Fruit fly (Drosophila melanogaster): Measurements from ENCODE around the gene LysP.

DNA sequence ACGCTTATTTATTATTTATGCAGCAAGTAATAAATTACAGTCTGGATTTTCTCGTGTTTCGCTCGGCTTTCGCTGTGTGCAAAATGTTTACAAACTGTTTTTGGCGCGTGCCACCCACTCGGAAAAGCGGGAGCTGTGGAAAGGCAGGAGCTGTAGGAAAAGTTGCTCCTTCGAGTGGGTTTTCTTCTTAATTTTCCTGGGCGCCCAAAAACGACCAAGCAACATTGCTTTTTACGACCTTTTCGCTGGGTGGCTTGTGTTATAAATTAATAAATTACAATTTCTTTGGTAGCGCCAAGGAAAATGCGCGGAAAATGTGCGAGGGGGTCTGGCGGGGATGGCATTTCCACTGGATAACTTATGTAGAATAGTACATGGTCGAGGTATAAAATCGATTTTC is 42.0 kb downstream of the LysP start:
- TF ChIP-seq HLH106 (tag; optimal IDR thresholded peaks at IDR 0.05) = no peak
- TF ChIP-seq brk (GFP tag; optimal IDR thresholded peaks at IDR 0.05) = no peak
- no peak for TF ChIP-seq lola (GFP tag; optimal IDR thresholded peaks at IDR 0.05)
- no peak for TF ChIP-seq OdsH (GFP tag; optimal IDR thresholded peaks at IDR 0.05)
- no peak for TF ChIP-seq Abd-B (GFP tag; optimal IDR thresholded peaks at IDR 0.05)
- no peak for TF ChIP-seq sv (GFP tag; optimal IDR thresholded peaks at IDR 0.05)
- TF ChIP-seq N (GFP tag; optimal IDR thresholded peaks at IDR 0.05) = no peak
- TF ChIP-seq pan (optimal IDR thresholded peaks at IDR 0.05) = no peak
- no peak for TF ChIP-seq CG32264 (GFP tag; optimal IDR thresholded peaks at IDR 0.05)
- no peak for TF ChIP-seq Rel (GFP tag; optimal IDR thresholded peaks at IDR 0.05)
- TF ChIP-seq Rel (tag; optimal IDR thresholded peaks at IDR 0.05) = no peak
